Worm (Caenorhabditis elegans): ENCODE measurements around the gene itm-2.

Gene itm-2

DNA sequence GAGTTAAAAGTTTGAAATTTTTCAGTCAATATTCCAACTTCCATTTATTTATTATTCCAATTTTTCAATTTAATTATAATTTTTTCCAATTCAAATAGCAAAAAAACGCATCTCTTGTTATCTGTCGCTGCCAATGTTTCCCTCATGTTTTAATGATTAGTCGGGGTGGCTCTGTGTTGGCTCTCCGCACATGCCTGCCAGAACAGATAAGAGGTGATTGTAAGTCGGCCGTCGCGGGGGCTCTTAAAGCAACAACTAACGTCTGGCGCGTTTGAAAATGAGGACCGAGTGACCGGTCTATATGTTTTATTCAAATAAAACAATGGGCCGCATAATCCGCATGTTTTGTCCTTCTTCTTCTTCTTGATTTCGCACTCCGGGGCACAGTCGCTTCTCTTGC lies 31.4 kb downstream of the itm-2 start:
- TF ChIP-seq madf-3 (GFP tag; IDR thresholded peaks at IDR 0.05) = no peak
- TF ChIP-seq let-526 (GFP tag; IDR thresholded peaks at IDR 0.05) = 0 out of 2 replicates have a peak, but pooled peaks have one; percentile 11
- TF ChIP-seq nhr-80 (tag; optimal IDR thresholded peaks at IDR 0.05) = peak; percentile 64
- 0 out of 2 replicates have a peak, but pooled peaks have one; percentile 18 for TF ChIP-seq dox-1 (GFP tag; IDR thresholded peaks at IDR 0.05)

DNA sequence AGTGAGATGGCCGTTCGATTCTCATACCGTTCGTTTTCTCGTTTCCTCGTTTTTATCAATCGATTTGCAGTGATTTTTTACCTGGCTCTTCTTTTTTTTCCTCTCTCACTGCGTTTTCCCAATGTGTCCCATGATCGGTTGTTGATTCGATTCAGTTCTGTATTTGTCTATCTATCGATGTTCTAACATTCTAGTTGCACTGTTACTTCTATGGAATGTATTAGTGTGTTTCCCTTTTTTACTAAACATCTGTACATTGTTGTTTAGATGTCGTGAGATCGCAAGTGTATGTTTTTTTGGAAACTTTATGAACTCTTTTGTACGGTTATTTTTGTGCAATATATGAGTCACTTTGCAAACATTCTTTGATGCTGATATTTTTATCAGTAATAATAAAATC lies 32.6 kb downstream of the itm-2 start:
- TF ChIP-seq snpc-1.3 (tag; optimal IDR thresholded peaks at IDR 0.05; ENCODE audit: insufficient read depth) (no peak), nhr-120 (GFP tag; IDR thresholded peaks at IDR 0.05) (0 out of 2 replicates have a peak, but pooled peaks have one; percentile 8)

DNA sequence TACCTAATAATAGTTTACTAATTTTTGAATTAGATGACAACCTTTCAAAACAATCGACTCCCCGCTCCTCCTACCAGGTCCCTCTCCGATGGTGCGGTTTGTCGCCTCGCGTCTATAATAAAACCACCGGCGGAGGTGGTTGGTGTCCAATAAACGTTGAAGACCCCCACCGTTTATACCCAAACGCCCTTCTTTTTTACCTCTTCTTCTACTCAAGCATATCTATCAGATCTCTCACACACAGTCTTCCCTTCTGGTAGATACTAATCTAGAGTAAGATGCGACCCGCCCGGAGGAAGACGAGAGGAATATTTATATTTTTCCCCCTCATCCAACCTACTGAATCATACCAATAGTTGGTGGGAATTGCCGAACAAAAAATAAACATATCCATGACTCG lies 33.9 kb downstream of the itm-2 start:
- TF ChIP-seq mcd-1 (GFP tag; IDR thresholded peaks at IDR 0.05) = no peak
- TF ChIP-seq ztf-25 (GFP tag; IDR thresholded peaks at IDR 0.05) = no peak
- no peak for TF ChIP-seq egl-44 (GFP tag; IDR thresholded peaks at IDR 0.05)
- no peak for TF ChIP-seq cebp-1 (GFP tag; IDR thresholded peaks at IDR 0.05)
- TF ChIP-seq cebp-1 (tag; optimal IDR thresholded peaks at IDR 0.05) = no peak
- no peak for TF ChIP-seq cebp-2 (GFP tag; IDR thresholded peaks at IDR 0.05)
- TF ChIP-seq ztf-22 (GFP tag; optimal IDR thresholded peaks at IDR 0.05) = no peak
- TF ChIP-seq snpc-4 (GFP tag; optimal IDR thresholded peaks at IDR 0.05) = no peak
- no peak for TF ChIP-seq snpc-4 (tag; optimal IDR thresholded peaks at IDR 0.05)
- TF ChIP-seq Y53F4B.3 (GFP tag; IDR thresholded peaks at IDR 0.05) = no peak
- TF ChIP-seq gei-17 (GFP tag; optimal IDR thresholded peaks at IDR 0.05) = no peak
- no peak for TF ChIP-seq attf-6 (GFP tag; IDR thresholded peaks at IDR 0.05)

DNA sequence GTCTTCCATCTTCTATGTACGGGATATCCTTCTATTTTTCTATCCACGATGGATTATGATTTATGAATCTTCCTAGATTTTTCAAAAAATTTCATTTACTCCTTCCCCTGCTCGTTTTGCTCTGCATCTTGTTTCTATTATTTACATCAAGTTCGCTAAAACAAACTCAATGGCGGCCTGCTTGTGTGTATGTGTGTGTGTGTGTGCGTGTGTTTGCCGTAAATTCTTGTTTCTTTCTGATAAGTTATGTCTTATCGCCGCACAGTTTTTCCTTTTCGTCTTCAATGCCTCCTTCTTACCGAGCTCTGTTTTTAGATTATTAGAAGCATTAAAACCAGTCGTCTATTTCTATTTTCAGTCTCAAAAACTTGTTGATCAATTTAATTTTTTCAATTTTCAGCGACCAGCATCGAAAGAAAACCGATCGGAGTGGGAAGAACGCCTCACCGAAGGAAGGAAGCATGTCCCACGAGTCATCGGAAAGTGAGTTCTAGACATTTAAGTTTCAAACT lies 34.4 kb downstream of the itm-2 start, which contains the start of gene dlg-1:
dlg-1 (plus strand) TSS at position 401 of the 512 bp plus-strand sequence.
- TF ChIP-seq B0019.2 (GFP tag; conservative IDR thresholded peaks at IDR 0.05) (no peak), ztf-25 (GFP tag; IDR thresholded peaks at IDR 0.05) (no peak), Y67H2A.10 (GFP tag; conservative IDR thresholded peaks at IDR 0.05) (no peak), Y53G8AR.9 (GFP tag; conservative IDR thresholded peaks at IDR 0.05) (no peak), unc-130 (GFP tag; optimal IDR thresholded peaks at IDR 0.05) (no peak), zfh-2 (GFP tag; conservative IDR thresholded peaks at IDR 0.05) (no peak), dox-1 (GFP tag; IDR thresholded peaks at IDR 0.05) (no peak), hlh-12 (tag; optimal IDR thresholded peaks at IDR 0.05) (no peak), atf-7 (tag; optimal IDR thresholded peaks at IDR 0.05) (no peak), B0336.3 (GFP tag; IDR thresholded peaks at IDR 0.05) (no peak), mel-28 (tag; optimal IDR thresholded peaks at IDR 0.05; ENCODE audit: borderline replicate concordance) (no peak), snpc-4 (GFP tag; optimal IDR thresholded peaks at IDR 0.05) (no peak), snpc-4 (tag; optimal IDR thresholded peaks at IDR 0.05) (no peak), lin-35 (GFP tag; optimal IDR thresholded peaks at IDR 0.05) (no peak), ztf-28 (GFP tag; IDR thresholded peaks at IDR 0.05) (no peak)

DNA sequence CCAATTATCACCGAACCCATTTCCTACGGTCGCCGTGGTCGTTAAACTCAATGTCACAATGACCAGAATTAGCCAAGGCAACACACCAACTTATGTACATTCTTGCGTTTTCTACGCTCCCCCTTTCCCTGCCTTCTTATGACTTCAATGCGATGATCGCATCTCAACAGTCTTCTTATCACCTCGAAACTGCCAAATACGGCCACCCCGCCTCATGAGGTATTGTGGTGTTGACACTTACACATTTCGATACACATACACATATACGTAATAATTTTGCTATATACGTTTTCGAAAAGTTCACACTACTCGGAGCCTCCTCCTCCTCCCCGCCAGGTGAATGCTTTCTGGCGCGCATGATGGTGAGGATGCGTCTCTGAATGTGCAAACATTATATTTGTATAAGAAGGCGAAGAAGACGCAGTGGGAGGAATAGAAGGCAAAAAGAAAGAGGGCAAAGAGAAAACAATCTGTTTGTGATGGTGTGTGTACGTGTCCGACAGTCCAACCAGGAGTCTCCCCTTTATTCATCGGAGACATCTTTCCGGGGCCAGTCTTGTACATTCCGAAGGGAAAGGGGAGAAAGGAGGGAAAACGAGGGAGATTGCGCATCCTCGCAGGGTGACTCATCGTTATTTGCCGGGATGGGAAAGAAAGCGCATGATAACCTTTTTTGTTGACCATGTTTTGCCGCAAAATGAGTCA lies 35.1 kb downstream of the itm-2 start:
- no peak for TF ChIP-seq tbx-9 (tag; optimal IDR thresholded peaks at IDR 0.05; ENCODE audit: borderline replicate concordance)
- no peak for TF ChIP-seq D2030.7 (GFP tag; IDR thresholded peaks at IDR 0.05)
- peak; percentile 65 for TF ChIP-seq nhr-80 (tag; optimal IDR thresholded peaks at IDR 0.05)
- no peak for TF ChIP-seq snpc-4 (GFP tag; optimal IDR thresholded peaks at IDR 0.05)
- peak in 1 of 4 experiments; percentile 18 for TF ChIP-seq snpc-4 (tag; optimal IDR thresholded peaks at IDR 0.05)
- no peak for TF ChIP-seq madf-10 (tag; optimal IDR thresholded peaks at IDR 0.05)
- TF ChIP-seq dox-1 (GFP tag; IDR thresholded peaks at IDR 0.05) = peak; percentile 18; the same call in 1 of the 2 replicates
- no peak for TF ChIP-seq C06A6.2 (GFP tag; conservative IDR thresholded peaks at IDR 0.05)
- 0 out of 2 replicates have a peak, but pooled peaks have one; percentile 12 for TF ChIP-seq cebp-1 (GFP tag; IDR thresholded peaks at IDR 0.05)
- TF ChIP-seq cebp-1 (tag; optimal IDR thresholded peaks at IDR 0.05) = no peak
- TF ChIP-seq zfh-2 (GFP tag; conservative IDR thresholded peaks at IDR 0.05) = peak; percentile 70; the same call in 1 of the 2 replicates
- TF ChIP-seq hlh-26 (GFP tag; conservative IDR thresholded peaks at IDR 0.05) = no peak

Measured in whole organism, young adult.